Fruit fly (Drosophila melanogaster) whole organism, pupa: ENCODE data around the gene Sidpn.

Experiments
- CG13204 ChIP-seq: fragments of 200-800 bp; sonication (Bioruptor generic); optimal IDR thresholded peaks from 2 replicates; lab custom pipeline; 2018; ENCODE audit warnings: missing biosample characterization, mild to moderate bottlenecking, missing genetic modification characterization, moderate library complexity
- CG14655 ChIP-seq: fragments of 200-800 bp; sonication (Bioruptor generic); optimal IDR thresholded peaks from 3 replicates; lab custom pipeline; 2017; ENCODE audit warnings: mild to moderate bottlenecking, missing biosample characterization, missing genetic modification reagents, missing genetic modification characterization
- EcR ChIP-seq: fragments of 200-800 bp; sonication (Bioruptor generic); optimal IDR thresholded peaks from 3 replicates; lab custom pipeline; 2019; ENCODE audit warnings: missing biosample characterization, missing genetic modification characterization, mild to moderate bottlenecking, moderate library complexity, missing genetic modification reagents
- Ets98B ChIP-seq: fragments of 200-800 bp; sonication (Bioruptor generic); IDR thresholded peaks from 2 replicates; pipeline ENCODE4 v1.3.6; 2022; ENCODE audit warnings: missing biosample characterization, missing genetic modification characterization
- Pif1B ChIP-seq: fragments of 200-800 bp; sonication (Bioruptor generic); optimal IDR thresholded peaks from 3 replicates; lab custom pipeline; 2016; ENCODE audit warnings: missing biosample characterization, missing genetic modification characterization
- gl ChIP-seq: fragments of 200-800 bp; sonication (Bioruptor generic); optimal IDR thresholded peaks from 2 replicates; lab custom pipeline; 2018; ENCODE audit warnings: missing biosample characterization, mild to moderate bottlenecking, missing genetic modification characterization

- TF ChIP-seq EcR (GFP tag; lab: Kevin White, UChicago) (peak; percentile 33), gl (tag; lab: Kevin White, UChicago) (no peak), Ets98B (GFP tag; lab: Robert Waterston, UW) (peak; percentile 84), CG13204 (GFP tag; lab: Kevin White, UChicago) (peak; percentile 27), CG14655 (GFP tag; lab: Kevin White, UChicago) (peak; percentile 80), Pif1B (peak; percentile 70)
Observed at dm6 chr2L:18981947-18982579, 45.4 kb upstream of the Sidpn start.
